Fruit fly (Drosophila melanogaster) whole organism, embryonic: Measurements from ENCODE around the gene CG5727.

Experiments
- CG10959 ChIP-seq: fragments of 200-800 bp; sonication (Bioruptor generic); IDR thresholded peaks from 2 replicates; pipeline ENCODE4 v1.3.6; 2022; ENCODE audit warnings: missing biosample characterization, missing genetic modification characterization
- CG11560 ChIP-seq: fragments of 200-800 bp; sonication (Bioruptor generic); IDR thresholded peaks from 3 replicates; pipeline ENCODE4 v1.3.6; 2022; ENCODE audit warnings: missing biosample characterization, missing genetic modification characterization
- CG12659 ChIP-seq: fragments of 200-800 bp; sonication (Bioruptor generic); optimal IDR thresholded peaks from 3 replicates; lab custom pipeline; 2017; ENCODE audit warnings: mild to moderate bottlenecking, missing biosample characterization, missing genetic modification reagents, missing genetic modification characterization
- CG14860 ChIP-seq: fragments of 200-800 bp; sonication (Bioruptor generic); IDR thresholded peaks from 3 replicates; pipeline ENCODE4 v1.3.6; 2022; ENCODE audit warnings: missing biosample characterization, missing genetic modification characterization; ENCODE audit not compliant: partially characterized antibody
- CG15011 ChIP-seq: fragments of 200-800 bp; sonication (Bioruptor generic); optimal IDR thresholded peaks from 3 replicates; lab custom pipeline; 2018; ENCODE audit warnings: missing biosample characterization, mild to moderate bottlenecking, missing genetic modification characterization
- CG7357 ChIP-seq: fragments of 200-800 bp; sonication (Bioruptor generic); IDR thresholded peaks from 3 replicates; pipeline ENCODE4 v1.3.6; 2022; ENCODE audit warnings: missing biosample characterization, missing genetic modification characterization
- Poxn ChIP-seq: fragments of 200-800 bp; sonication (Bioruptor generic); IDR thresholded peaks from 2 replicates; pipeline ENCODE4 v1.3.6; 2022; ENCODE audit warnings: missing biosample characterization, missing genetic modification characterization
- Scr ChIP-seq: fragments of 200-800 bp; sonication (Bioruptor generic); IDR thresholded peaks from 2 replicates; pipeline ENCODE4 v1.3.6; 2022; ENCODE audit warnings: missing biosample characterization, missing genetic modification characterization; ENCODE audit not compliant: partially characterized antibody
- Six4 ChIP-seq: fragments of 200-800 bp; sonication (Bioruptor generic); optimal IDR thresholded peaks from 2 replicates; lab custom pipeline; 2016; ENCODE audit warnings: missing biosample characterization, missing genetic modification characterization
- bcd ChIP-seq: fragments of 200-800 bp; sonication (Bioruptor generic); optimal IDR thresholded peaks from 2 replicates; lab custom pipeline; 2017; ENCODE audit warnings: missing biosample characterization, mild to moderate bottlenecking, missing genetic modification characterization
- gro ChIP-seq: fragments of 200-800 bp; sonication (Bioruptor generic); optimal IDR thresholded peaks from 2 replicates; lab custom pipeline; 2016; ENCODE audit warnings: missing biosample characterization, missing genetic modification characterization
- trem ChIP-seq: fragments of 200-800 bp; optimal IDR thresholded peaks from 3 replicates; lab custom pipeline; 2019; ENCODE audit warnings: missing biosample characterization, mild to moderate bottlenecking, missing genetic modification characterization, moderate library complexity
- usp ChIP-seq: fragments of >200 bp; optimal IDR thresholded peaks from 2 replicates; lab custom pipeline; 2017; ENCODE audit warnings: missing biosample characterization, missing genetic modification characterization

- TF ChIP-seq CG15011 (GFP tag; lab: Kevin White, UChicago) (no peak), Six4 (GFP tag; lab: Kevin White, UChicago) (no peak), CG10959 (GFP tag; lab: Robert Waterston, UW) (no peak), CG7357 (GFP tag; lab: Robert Waterston, UW) (no peak), bcd (GFP tag; lab: Kevin White, UChicago) (no peak), Poxn (GFP tag; lab: Robert Waterston, UW) (no peak), CG14860 (GFP tag; lab: Robert Waterston, UW) (no peak), usp (GFP tag; lab: Kevin White, UChicago) (no peak), CG12659 (GFP tag; lab: Kevin White, UChicago) (no peak), trem (no peak), gro (no peak), CG11560 (tag; lab: Robert Waterston, UW) (no peak), Scr (GFP tag; lab: Robert Waterston, UW) (no peak)
Observed at dm6 chr2L:10180182-10180779, 30.2 kb downstream of the CG5727 start, which contains the start of gene CG44153.
